Worm (Caenorhabditis elegans) whole organism, L1 larva: Measurements from ENCODE around the gene best-12.

Experiments used
- ceh-88 ChIP-seq: fragments of 200-800 bp; sonication (Bioruptor generic); IDR thresholded peaks from 2 replicates; pipeline ENCODE4 v1.3.6; 2022; ENCODE audit warnings: missing genetic modification characterization, missing compliant biosample characterization
- elt-2 ChIP-seq: sonication (generic microtip); optimal IDR thresholded peaks from 2 replicates; lab custom pipeline; 2016; ENCODE audit warnings: missing genetic modification characterization, mild to moderate bottlenecking, inconsistent platforms, missing compliant biosample characterization, missing genetic modification reagents
- fkh-4 ChIP-seq: sonication (generic microtip); optimal IDR thresholded peaks from 2 replicates; lab custom pipeline; 2016; ENCODE audit warnings: missing compliant biosample characterization, missing genetic modification characterization, borderline replicate concordance
- mab-9 ChIP-seq: fragments of 200-800 bp; sonication (Bioruptor generic); IDR thresholded peaks from 2 replicates; pipeline ENCODE4 v1.3.6; 2022; ENCODE audit warnings: missing genetic modification reagents, missing genetic modification characterization, missing compliant biosample characterization
- nhr-12 ChIP-seq: sonication (generic microtip); optimal IDR thresholded peaks from 2 replicates; lab custom pipeline; 2017; ENCODE audit warnings: missing biosample characterization, missing genetic modification characterization
- nhr-237 ChIP-seq: fragments of 150-350 bp; optimal IDR thresholded peaks from 2 replicates; lab custom pipeline; 2014; ENCODE audit warnings: missing biosample characterization, missing genetic modification characterization
- nhr-77 ChIP-seq: fragments of 150-350 bp; optimal IDR thresholded peaks from 2 replicates; lab custom pipeline; 2014; ENCODE audit warnings: missing biosample characterization, missing genetic modification characterization
- pag-3 ChIP-seq: sonication (generic microtip); optimal IDR thresholded peaks from 2 replicates; lab custom pipeline; 2017; ENCODE audit warnings: missing genetic modification characterization, mild to moderate bottlenecking, missing compliant biosample characterization, antibody characterized with exemption, borderline replicate concordance; ENCODE audit not compliant: insufficient read depth
- skn-1 ChIP-seq: fragments of 150-350 bp; optimal IDR thresholded peaks from 2 replicates; lab custom pipeline; 2014; ENCODE audit warnings: missing biosample characterization, missing genetic modification characterization
- snpc-4 ChIP-seq: fragments of 150-350 bp; optimal IDR thresholded peaks from 2 replicates; lab custom pipeline; 2014; ENCODE audit warnings: missing biosample characterization, missing genetic modification characterization
- tbx-2 ChIP-seq: sonication (generic microtip); optimal IDR thresholded peaks from 2 replicates; lab custom pipeline; 2016; ENCODE audit warnings: missing genetic modification characterization, missing compliant biosample characterization
- unc-62 ChIP-seq: fragments of 150-350 bp; optimal IDR thresholded peaks from 2 replicates; lab custom pipeline; 2014; ENCODE audit warnings: missing biosample characterization, missing genetic modification reagents, missing genetic modification characterization

ce11 chrV:16068938-16069337 is 19.7 kb downstream of the best-12 start, which contains the start of gene cyp-35D1:
- no peak for TF ChIP-seq snpc-4
- TF ChIP-seq tbx-2 (tag; lab: Kevin White, UChicago): no peak
- no peak for TF ChIP-seq fkh-4 (tag; lab: Kevin White, UChicago)
- no peak for TF ChIP-seq nhr-77 (tag; lab: Kevin White, UChicago)
- no peak for TF ChIP-seq pag-3 (tag; lab: Kevin White, UChicago)
- no peak for TF ChIP-seq skn-1
- TF ChIP-seq unc-62 (GFP tag; lab: Kevin White, UChicago): no peak
- TF ChIP-seq nhr-237 (tag; lab: Kevin White, UChicago): no peak
- no peak for TF ChIP-seq ceh-88 (GFP tag; lab: Robert Waterston, UW)
- TF ChIP-seq nhr-12 (tag; lab: Kevin White, UChicago): no peak
- TF ChIP-seq elt-2 (tag; lab: Kevin White, UChicago): no peak
- no peak for TF ChIP-seq mab-9 (GFP tag; lab: Robert Waterston, UW)
